Worm (Caenorhabditis elegans): ENCODE measurements around the gene nhr-175.

Gene nhr-175

ce11 chrV:13848379-13848778 lies 18.1 kb upstream of the nhr-175 start, which contains the start of gene srx-133:
srx-133 (plus strand) TSS chrV:13848679.
- TF ChIP-seq lsy-2 (tag; optimal IDR thresholded peaks at IDR 0.05): no peak
- no peak for TF ChIP-seq nhr-237 (tag; optimal IDR thresholded peaks at IDR 0.05)
- no peak for TF ChIP-seq nhr-28 (tag; optimal IDR thresholded peaks at IDR 0.05)
- TF ChIP-seq elt-1 (tag; optimal IDR thresholded peaks at IDR 0.05; ENCODE audit: borderline replicate concordance, insufficient read depth): no peak
- no peak for TF ChIP-seq lin-13 (tag; optimal IDR thresholded peaks at IDR 0.05)
- no peak for TF ChIP-seq mls-2 (tag; optimal IDR thresholded peaks at IDR 0.05)
- no peak for TF ChIP-seq unc-39 (tag; optimal IDR thresholded peaks at IDR 0.05)
- no peak for TF ChIP-seq snpc-4 (tag; optimal IDR thresholded peaks at IDR 0.05)
- TF ChIP-seq nhr-12 (tag; optimal IDR thresholded peaks at IDR 0.05): no peak
- TF ChIP-seq ceh-83 (GFP tag; optimal IDR thresholded peaks at IDR 0.05): no peak
- no peak for TF ChIP-seq tbx-8 (GFP tag; optimal IDR thresholded peaks at IDR 0.05)
- no peak for TF ChIP-seq unc-120 (tag; optimal IDR thresholded peaks at IDR 0.05; ENCODE audit: poor library complexity, severe bottlenecking)
- no peak for TF ChIP-seq zip-8 (tag; optimal IDR thresholded peaks at IDR 0.05)
- no peak for TF ChIP-seq nhr-2 (tag; optimal IDR thresholded peaks at IDR 0.05)
- TF ChIP-seq blmp-1 (tag; optimal IDR thresholded peaks at IDR 0.05): no peak
- TF ChIP-seq bed-3 (GFP tag; optimal IDR thresholded peaks at IDR 0.05): no peak
- no peak for TF ChIP-seq ceh-39 (tag; optimal IDR thresholded peaks at IDR 0.05)

- no peak for TF ChIP-seq ham-2 (GFP tag; optimal IDR thresholded peaks at IDR 0.05)
- no peak for TF ChIP-seq elt-1 (tag; optimal IDR thresholded peaks at IDR 0.05; ENCODE audit: borderline replicate concordance, insufficient read depth)
- no peak for TF ChIP-seq M03D4.4 (tag; optimal IDR thresholded peaks at IDR 0.05)
- no peak for TF ChIP-seq pha-4 (tag; optimal IDR thresholded peaks at IDR 0.05)
- no peak for TF ChIP-seq unc-39 (tag; optimal IDR thresholded peaks at IDR 0.05)
- no peak for TF ChIP-seq elt-3 (tag; optimal IDR thresholded peaks at IDR 0.05)
- no peak for TF ChIP-seq sptf-1 (tag; optimal IDR thresholded peaks at IDR 0.05)
- no peak for TF ChIP-seq nhr-12 (tag; optimal IDR thresholded peaks at IDR 0.05)
- TF ChIP-seq mls-2 (tag; optimal IDR thresholded peaks at IDR 0.05): no peak
- no peak for TF ChIP-seq zip-8 (tag; optimal IDR thresholded peaks at IDR 0.05)
- TF ChIP-seq blmp-1 (tag; optimal IDR thresholded peaks at IDR 0.05): no peak
- TF ChIP-seq unc-62 (GFP tag; optimal IDR thresholded peaks at IDR 0.05): no peak
- no peak for TF ChIP-seq nhr-28 (tag; optimal IDR thresholded peaks at IDR 0.05)
- no peak for TF ChIP-seq mep-1 (tag; optimal IDR thresholded peaks at IDR 0.05)
These were observed 16.3 kb upstream of the nhr-175 start, which contains the start of gene hpx-2 for ce11 chrV:13850170-13850569. hpx-2 (plus strand) TSS chrV:13850470.

DNA sequence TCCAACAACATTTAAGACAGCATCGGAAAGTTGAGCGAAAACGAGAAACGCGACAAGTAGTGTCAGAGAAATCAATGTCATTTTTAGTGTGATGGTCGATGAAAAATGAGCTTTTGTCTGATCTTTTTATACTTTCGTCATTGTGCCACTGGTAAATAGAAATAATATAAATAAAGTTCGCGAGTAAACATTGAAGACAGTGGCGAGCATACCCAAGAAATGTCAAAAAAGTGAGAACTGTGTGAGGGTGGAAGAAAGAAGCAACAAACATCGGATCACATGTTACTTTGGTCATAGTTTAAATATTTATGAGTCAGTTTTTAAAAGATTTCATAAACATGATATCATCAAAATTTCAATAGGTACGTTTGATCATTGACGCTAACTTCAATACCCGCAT lies 12.2 kb upstream of the nhr-175 start, which contains the start of gene ttr-21:
Gene ttr-21, minus strand, starts transcription at position 100 of the 400 bp plus-strand sequence.
- TF ChIP-seq nhr-237 (tag; optimal IDR thresholded peaks at IDR 0.05) (no peak), ham-2 (GFP tag; optimal IDR thresholded peaks at IDR 0.05) (no peak), nhr-2 (tag; optimal IDR thresholded peaks at IDR 0.05) (no peak), ces-1 (GFP tag; optimal IDR thresholded peaks at IDR 0.05) (no peak), unc-62 (GFP tag; optimal IDR thresholded peaks at IDR 0.05) (no peak), hlh-1 (tag; optimal IDR thresholded peaks at IDR 0.05) (no peak), lin-13 (tag; optimal IDR thresholded peaks at IDR 0.05) (no peak), M03D4.4 (tag; optimal IDR thresholded peaks at IDR 0.05) (no peak), lsy-2 (tag; optimal IDR thresholded peaks at IDR 0.05) (no peak)

DNA sequence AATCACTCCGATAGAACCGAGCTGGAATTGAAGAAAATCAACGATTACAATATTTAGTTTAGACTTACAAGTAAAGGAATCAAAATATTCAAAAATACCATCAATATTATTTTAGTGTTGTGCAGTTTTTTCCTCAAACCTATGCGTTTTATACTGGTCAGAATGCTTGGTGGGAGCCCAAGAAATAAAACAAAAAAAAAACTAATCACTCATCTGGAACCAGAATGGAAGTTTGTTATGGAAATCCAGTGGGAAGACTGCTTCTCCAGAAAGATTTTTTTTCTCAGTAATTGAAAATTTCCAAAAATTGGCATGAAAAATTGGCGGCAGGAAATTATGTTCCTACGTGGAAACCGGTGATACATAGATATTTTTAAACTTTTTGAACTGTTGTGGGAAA lies 10.1 kb upstream of the nhr-175 start, which contains the start of gene srx-134:
Gene srx-134, minus strand, starts transcription at position 101 of the 400 bp plus-strand sequence.
- no peak for TF ChIP-seq unc-62 (GFP tag; optimal IDR thresholded peaks at IDR 0.05)
- TF ChIP-seq nhr-12 (tag; optimal IDR thresholded peaks at IDR 0.05): no peak
- TF ChIP-seq elt-3 (tag; optimal IDR thresholded peaks at IDR 0.05): no peak
- no peak for TF ChIP-seq lsy-2 (tag; optimal IDR thresholded peaks at IDR 0.05)

DNA sequence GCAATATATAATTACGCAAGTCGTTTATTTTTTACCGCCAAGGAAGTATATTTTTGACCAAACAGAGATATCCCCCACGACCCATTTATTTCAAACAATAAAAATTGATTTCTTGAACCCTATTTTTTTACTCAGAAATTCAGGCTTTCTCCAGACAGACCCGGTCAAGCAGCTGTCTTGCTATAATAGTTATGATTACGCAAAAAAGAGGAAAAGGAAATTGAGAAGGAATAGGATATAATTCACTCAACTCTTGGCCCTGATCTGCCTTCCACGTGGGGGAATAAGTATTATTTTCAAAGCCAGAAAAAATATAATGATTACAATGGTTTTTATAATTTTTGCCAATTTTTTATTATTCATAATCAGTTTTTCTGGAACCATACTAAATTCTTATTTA lies 9.4 kb upstream of the nhr-175 start, which contains the start of gene srx-136:
Gene srx-136, plus strand, starts transcription at position 301 of the 400 bp plus-strand sequence.
- TF ChIP-seq ceh-83 (GFP tag; optimal IDR thresholded peaks at IDR 0.05): no peak
- TF ChIP-seq elt-3 (tag; optimal IDR thresholded peaks at IDR 0.05): no peak
- TF ChIP-seq lsy-2 (tag; optimal IDR thresholded peaks at IDR 0.05): no peak
- no peak for TF ChIP-seq blmp-1 (tag; optimal IDR thresholded peaks at IDR 0.05)
- no peak for TF ChIP-seq mab-5 (tag; optimal IDR thresholded peaks at IDR 0.05)
- TF ChIP-seq tbx-8 (GFP tag; optimal IDR thresholded peaks at IDR 0.05): no peak
- TF ChIP-seq cnd-1 (tag; optimal IDR thresholded peaks at IDR 0.05): no peak
- no peak for TF ChIP-seq nhr-237 (tag; optimal IDR thresholded peaks at IDR 0.05)
- TF ChIP-seq sptf-1 (tag; optimal IDR thresholded peaks at IDR 0.05): no peak
- TF ChIP-seq M03D4.4 (tag; optimal IDR thresholded peaks at IDR 0.05): no peak

DNA sequence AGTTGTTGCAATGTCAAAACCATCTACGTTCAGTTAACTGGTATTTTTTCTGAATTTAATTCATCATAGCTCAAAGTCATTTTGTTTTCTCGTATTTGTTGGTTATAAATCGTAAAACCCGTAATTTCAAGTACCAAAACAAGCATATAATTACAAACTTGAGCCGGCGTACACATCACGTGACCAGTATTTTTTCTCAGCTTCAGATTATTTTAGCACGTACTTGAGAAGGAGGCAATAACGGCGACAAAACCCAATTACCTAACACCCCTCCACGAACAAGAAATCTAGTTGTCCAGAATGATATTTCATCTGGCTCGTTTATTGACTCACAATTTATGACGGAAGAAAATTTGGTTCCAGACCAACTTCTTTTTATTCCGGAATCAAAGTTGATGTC lies 7.6 kb upstream of the nhr-175 start, which contains the start of gene srx-135:
Gene srx-135, plus strand, starts transcription at position 301 of the 400 bp plus-strand sequence.
- TF ChIP-seq lsy-2 (tag; optimal IDR thresholded peaks at IDR 0.05) (no peak), sem-2 (GFP tag; optimal IDR thresholded peaks at IDR 0.05) (no peak), mab-5 (tag; optimal IDR thresholded peaks at IDR 0.05) (no peak), elt-1 (tag; optimal IDR thresholded peaks at IDR 0.05; ENCODE audit: borderline replicate concordance, insufficient read depth) (no peak), ceh-43 (GFP tag; optimal IDR thresholded peaks at IDR 0.05) (no peak), unc-39 (tag; optimal IDR thresholded peaks at IDR 0.05) (no peak), tbx-8 (GFP tag; optimal IDR thresholded peaks at IDR 0.05) (no peak), nhr-12 (tag; optimal IDR thresholded peaks at IDR 0.05) (no peak)

All from whole organism, mixed stage, embryonic.